Worm (Caenorhabditis elegans) whole organism, L2 larva: ENCODE results near the gene dpf-6.

Experiments used
- C34F6.9 ChIP-seq: fragments of 150-350 bp; optimal IDR thresholded peaks from 2 replicates; lab custom pipeline; 2014; ENCODE audit warnings: missing biosample characterization, missing genetic modification characterization
- F13H6.1 ChIP-seq: sonication (generic microtip); optimal IDR thresholded peaks from 2 replicates; lab custom pipeline; 2016; ENCODE audit warnings: missing genetic modification characterization, missing compliant biosample characterization
- R02D3.7 ChIP-seq: fragments of 150-350 bp; optimal IDR thresholded peaks from 2 replicates; lab custom pipeline; 2014; ENCODE audit warnings: missing biosample characterization, missing genetic modification characterization
- Y55F3AM.14 ChIP-seq: fragments of 200-800 bp; sonication (Bioruptor generic); optimal IDR thresholded peaks from 2 replicates; lab custom pipeline; 2018; ENCODE audit warnings: mild to moderate bottlenecking, missing genetic modification characterization, missing compliant biosample characterization
- ZK546.5 ChIP-seq: sonication (generic microtip); optimal IDR thresholded peaks from 2 replicates; lab custom pipeline; 2017; ENCODE audit warnings: missing biosample characterization, missing genetic modification characterization
- alr-1 ChIP-seq: fragments of 150-350 bp; optimal IDR thresholded peaks from 2 replicates; lab custom pipeline; 2014; ENCODE audit warnings: missing biosample characterization, missing genetic modification characterization
- aly-2 ChIP-seq: fragments of 150-350 bp; optimal IDR thresholded peaks from 2 replicates; lab custom pipeline; 2014; ENCODE audit warnings: missing biosample characterization, missing genetic modification characterization
- ama-1 ChIP-seq: fragments of 150-350 bp; optimal IDR thresholded peaks from 2 replicates; lab custom pipeline; 2018; ENCODE audit warnings: inconsistent platforms
- blmp-1 ChIP-seq: sonication (generic microtip); optimal IDR thresholded peaks from 2 replicates; lab custom pipeline; 2017; ENCODE audit warnings: missing genetic modification characterization, mild to moderate bottlenecking, missing compliant biosample characterization, antibody characterized with exemption, moderate library complexity; ENCODE audit not compliant: insufficient read depth
- ceh-16 ChIP-seq: fragments of 150-350 bp; optimal IDR thresholded peaks from 2 replicates; lab custom pipeline; 2014; ENCODE audit warnings: missing biosample characterization, missing genetic modification characterization
- ceh-82 ChIP-seq: fragments of 150-350 bp; optimal IDR thresholded peaks from 2 replicates; lab custom pipeline; 2014; ENCODE audit warnings: missing biosample characterization, missing genetic modification characterization
- dmd-4 ChIP-seq: sonication (generic microtip); optimal IDR thresholded peaks from 2 replicates; lab custom pipeline; 2017; ENCODE audit warnings: missing biosample characterization, missing genetic modification characterization
- elt-1 ChIP-seq: fragments of 150-350 bp; optimal IDR thresholded peaks from 2 replicates; lab custom pipeline; 2014; ENCODE audit warnings: missing biosample characterization, missing genetic modification characterization
- fos-1 ChIP-seq: fragments of 150-350 bp; optimal IDR thresholded peaks from 2 replicates; lab custom pipeline; 2014; ENCODE audit warnings: missing biosample characterization, missing genetic modification characterization
- gmeb-1 ChIP-seq: fragments of 150-350 bp; optimal IDR thresholded peaks from 2 replicates; lab custom pipeline; 2014; ENCODE audit warnings: missing biosample characterization, missing genetic modification characterization
- mbf-1 ChIP-seq: sonication (generic microtip); optimal IDR thresholded peaks from 2 replicates; lab custom pipeline; 2017; ENCODE audit warnings: missing biosample characterization, missing genetic modification characterization
- nhr-10 ChIP-seq: sonication (generic microtip); optimal IDR thresholded peaks from 2 replicates; lab custom pipeline; 2017; ENCODE audit warnings: missing biosample characterization, missing genetic modification characterization
- nhr-11 ChIP-seq: fragments of 150-350 bp; optimal IDR thresholded peaks from 2 replicates; lab custom pipeline; 2014; ENCODE audit warnings: missing biosample characterization, missing genetic modification characterization
- nhr-129 ChIP-seq: fragments of 150-350 bp; optimal IDR thresholded peaks from 2 replicates; lab custom pipeline; 2014; ENCODE audit warnings: missing biosample characterization, missing genetic modification characterization
- nhr-21 ChIP-seq: fragments of 150-350 bp; optimal IDR thresholded peaks from 2 replicates; lab custom pipeline; 2014; ENCODE audit warnings: missing biosample characterization, missing genetic modification characterization
- nhr-23 ChIP-seq: fragments of 150-350 bp; optimal IDR thresholded peaks from 2 replicates; lab custom pipeline; 2014; ENCODE audit warnings: missing biosample characterization, missing genetic modification reagents, missing genetic modification characterization
- nhr-237 ChIP-seq: fragments of 150-350 bp; optimal IDR thresholded peaks from 2 replicates; lab custom pipeline; 2014; ENCODE audit warnings: missing biosample characterization, missing genetic modification characterization
- nhr-6 ChIP-seq: fragments of 150-350 bp; optimal IDR thresholded peaks from 2 replicates; lab custom pipeline; 2014; ENCODE audit warnings: missing biosample characterization, missing genetic modification characterization
- nhr-77 ChIP-seq: fragments of 150-350 bp; optimal IDR thresholded peaks from 2 replicates; lab custom pipeline; 2014; ENCODE audit warnings: missing biosample characterization, missing genetic modification characterization
- peb-1 ChIP-seq: fragments of 150-350 bp; optimal IDR thresholded peaks from 2 replicates; lab custom pipeline; 2014; ENCODE audit warnings: missing biosample characterization, missing genetic modification characterization
- sem-4 ChIP-seq: fragments of 150-350 bp; optimal IDR thresholded peaks from 2 replicates; lab custom pipeline; 2014; ENCODE audit warnings: missing biosample characterization, missing genetic modification reagents, missing genetic modification characterization
- skn-1 ChIP-seq: sonication (generic microtip); optimal IDR thresholded peaks from 2 replicates; lab custom pipeline; 2017; ENCODE audit warnings: missing biosample characterization, missing genetic modification characterization
- sma-3 ChIP-seq: sonication (generic microtip); optimal IDR thresholded peaks from 2 replicates; lab custom pipeline; 2016; ENCODE audit warnings: missing genetic modification reagents, missing genetic modification characterization, missing compliant biosample characterization
- sma-9 ChIP-seq, 2 experiments: fragments of 150-350 bp in 1 of 2; sonication (generic microtip) in 1 of 2; optimal IDR thresholded peaks; 2 replicates each; lab custom pipeline; 2014 to 2016; ENCODE audit warnings: missing genetic modification characterization in 2 of 2, mild to moderate bottlenecking in 1 of 2, missing biosample characterization in 1 of 2, missing compliant biosample characterization in 1 of 2, missing genetic modification reagents in 1 of 2, moderate library complexity in 1 of 2
- snpc-4 ChIP-seq: fragments of 150-350 bp; optimal IDR thresholded peaks from 2 replicates; lab custom pipeline; 2014; ENCODE audit warnings: missing biosample characterization, missing genetic modification characterization
- unc-55 ChIP-seq: fragments of 150-350 bp; sonication (generic microtip); optimal IDR thresholded peaks from 3 replicates; lab custom pipeline; 2014; ENCODE audit warnings: missing biosample characterization, missing genetic modification reagents, missing genetic modification characterization
- unc-62 ChIP-seq: fragments of 150-350 bp; optimal IDR thresholded peaks from 2 replicates; lab custom pipeline; 2014; ENCODE audit warnings: missing biosample characterization, missing genetic modification reagents, missing genetic modification characterization
- ztf-1 ChIP-seq: fragments of 200-800 bp; sonication (Bioruptor generic); conservative IDR thresholded peaks from 2 replicates; pipeline ENCODE4 v1.3.6; 2022; ENCODE audit warnings: missing genetic modification characterization, missing compliant biosample characterization
- ztf-11 ChIP-seq: sonication (generic microtip); optimal IDR thresholded peaks from 2 replicates; lab custom pipeline; 2017; ENCODE audit warnings: missing biosample characterization, missing genetic modification characterization

Gene dpf-6

DNA sequence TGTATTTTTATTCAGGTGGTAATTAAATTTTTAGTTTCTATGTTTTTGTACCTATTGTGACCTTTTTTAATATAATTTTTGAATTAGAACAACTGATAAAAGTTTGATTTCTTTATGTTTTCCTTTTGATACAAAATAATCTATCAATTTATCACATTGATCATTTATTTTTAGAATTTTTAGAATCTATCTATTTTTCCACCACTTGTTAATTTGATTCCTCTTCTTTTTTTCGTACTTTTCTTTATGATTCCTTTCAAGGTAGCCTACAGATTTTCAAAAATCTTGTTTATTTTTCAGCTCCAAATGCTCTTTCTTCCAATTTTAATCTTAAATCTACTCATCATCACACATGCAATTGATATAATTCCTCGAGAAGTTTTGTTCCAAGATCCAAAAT, at the start of gene dpf-6:
TSS of gene dpf-6 (plus strand) at position 301 of the 400 bp plus-strand sequence.
- no peak for TF ChIP-seq skn-1 (tag; lab: Kevin White, UChicago)
- TF ChIP-seq nhr-237 (tag; lab: Kevin White, UChicago), result no peak
- no peak for TF ChIP-seq ZK546.5 (tag; lab: Kevin White, UChicago)
- TF ChIP-seq nhr-77 (tag; lab: Kevin White, UChicago), result no peak
- no peak for TF ChIP-seq unc-55 (GFP tag; lab: Kevin White, UChicago)
- TF ChIP-seq nhr-23 (tag; lab: Kevin White, UChicago), result no peak
- no peak for TF ChIP-seq C34F6.9
- no peak for TF ChIP-seq Y55F3AM.14 (GFP tag; lab: Kevin White, UChicago)
- no peak for TF ChIP-seq blmp-1
- TF ChIP-seq, all 48 proteins: peak for 0

DNA sequence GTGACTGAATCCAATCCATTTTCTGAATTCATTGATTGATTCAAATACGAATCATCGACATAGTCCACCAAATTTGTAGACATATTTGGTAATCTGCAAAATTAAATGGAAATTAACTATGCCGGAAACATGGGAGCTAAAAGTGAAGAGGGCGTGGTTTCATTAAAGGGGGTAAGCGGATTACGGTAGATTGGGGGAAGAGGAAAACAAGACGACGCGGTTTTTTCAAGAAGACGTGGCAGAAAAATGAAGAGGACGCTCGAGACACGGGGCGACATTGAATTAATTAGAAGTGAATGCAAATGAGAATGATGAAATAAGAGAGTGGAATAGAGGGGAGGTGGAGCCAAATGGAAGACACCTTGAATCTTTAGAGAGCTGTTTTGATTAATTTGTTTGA, 41.7 kb upstream of the dpf-6 start, which contains the start of gene npr-17:
TSS of gene npr-17 (minus strand) at position 101 of the 400 bp plus-strand sequence.
- TF ChIP-seq gmeb-1 (tag; lab: Kevin White, UChicago) (no peak), Y55F3AM.14 (GFP tag; lab: Kevin White, UChicago) (no peak), ZK546.5 (tag; lab: Kevin White, UChicago) (no peak), nhr-6 (tag; lab: Kevin White, UChicago) (no peak), nhr-10 (tag; lab: Kevin White, UChicago) (no peak), nhr-11 (tag; lab: Kevin White, UChicago) (no peak), fos-1 (no peak), peb-1 (no peak), R02D3.7 (tag; lab: Kevin White, UChicago) (no peak), snpc-4 (no peak), alr-1 (tag; lab: Kevin White, UChicago) (no peak), sem-4 (tag; lab: Kevin White, UChicago) (no peak), sma-3 (GFP tag; lab: Kevin White, UChicago) (no peak), dmd-4 (no peak)

DNA sequence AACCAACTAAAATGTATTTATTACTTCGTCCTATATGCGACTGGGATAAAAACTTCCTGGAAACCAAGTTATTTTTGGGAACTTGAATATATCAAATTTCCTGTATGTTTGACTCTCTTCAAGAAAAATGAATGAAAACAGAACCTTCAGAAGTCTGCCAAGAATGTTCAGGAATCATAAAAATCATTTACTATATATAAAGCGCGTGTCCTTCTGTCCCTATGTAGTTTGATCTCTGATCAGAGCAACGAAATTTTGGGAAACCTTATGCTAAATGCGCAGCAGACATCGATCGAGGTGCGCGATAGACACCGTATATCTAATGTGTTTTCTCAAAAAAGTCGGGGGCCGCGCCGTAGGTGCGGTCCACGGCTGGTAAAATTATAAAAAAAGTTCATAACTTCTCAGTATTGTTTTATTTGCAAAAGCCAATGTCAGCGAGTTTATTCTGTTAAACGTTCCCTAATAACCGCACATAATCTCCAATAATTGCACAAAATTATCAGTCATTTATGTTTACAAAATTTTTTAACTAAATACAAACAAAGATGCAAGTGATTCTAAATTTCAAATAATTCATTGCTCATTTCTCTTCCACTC, 40.5 kb upstream of the dpf-6 start:
- no peak for TF ChIP-seq nhr-11 (tag; lab: Kevin White, UChicago)
- no peak for TF ChIP-seq ztf-1
- TF ChIP-seq aly-2 (tag; lab: Kevin White, UChicago), result no peak
- TF ChIP-seq nhr-21 (tag; lab: Kevin White, UChicago), result no peak
- TF ChIP-seq F13H6.1 (tag; lab: Kevin White, UChicago), result no peak
- no peak for TF ChIP-seq peb-1
- TF ChIP-seq gmeb-1 (tag; lab: Kevin White, UChicago), result no peak
- no peak for TF ChIP-seq nhr-129
- TF ChIP-seq nhr-10 (tag; lab: Kevin White, UChicago), result no peak
- TF ChIP-seq mbf-1 (tag; lab: Kevin White, UChicago), result no peak
- TF ChIP-seq fos-1, result no peak
- no peak for TF ChIP-seq nhr-77 (tag; lab: Kevin White, UChicago)
- TF ChIP-seq ceh-82 (tag; lab: Kevin White, UChicago), result no peak
- TF ChIP-seq ama-1 (lab: Kevin White, UChicago), result no peak
- no peak for TF ChIP-seq ceh-16 (tag; lab: Kevin White, UChicago)

DNA sequence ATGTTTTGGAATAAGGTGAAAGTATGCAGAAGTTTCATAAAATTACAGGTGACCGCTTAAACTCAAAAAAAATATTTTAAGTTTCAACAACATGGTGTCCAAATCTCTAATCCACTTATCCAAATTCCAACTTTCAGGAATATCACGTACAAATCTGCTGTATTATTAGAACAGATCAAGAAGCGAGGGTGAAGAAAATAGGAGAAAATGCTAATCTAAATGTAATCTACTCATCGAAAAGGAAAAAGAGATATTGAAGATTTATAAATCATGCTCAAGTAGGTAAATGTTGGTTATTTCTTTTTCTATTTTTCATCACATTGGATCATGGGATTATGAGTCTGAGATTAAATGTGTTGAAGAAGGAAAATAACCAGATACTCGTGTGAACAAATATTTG, 36.5 kb upstream of the dpf-6 start:
- TF ChIP-seq aly-2 (tag; lab: Kevin White, UChicago) (no peak), sma-3 (GFP tag; lab: Kevin White, UChicago) (no peak), ceh-16 (tag; lab: Kevin White, UChicago) (no peak), skn-1 (tag; lab: Kevin White, UChicago) (no peak), ztf-11 (tag; lab: Kevin White, UChicago) (no peak), mbf-1 (tag; lab: Kevin White, UChicago) (no peak), unc-62 (GFP tag; lab: Kevin White, UChicago) (no peak), blmp-1 (no peak), elt-1 (tag; lab: Kevin White, UChicago) (no peak), sma-9 (GFP tag; optimal IDR thresholded peaks at IDR 0.05; lab: Kevin White, UChicago) (no peak), sma-9 (tag; optimal IDR thresholded peaks at IDR 0.05; lab: Kevin White, UChicago) (no peak), unc-55 (GFP tag; lab: Kevin White, UChicago) (no peak)

DNA sequence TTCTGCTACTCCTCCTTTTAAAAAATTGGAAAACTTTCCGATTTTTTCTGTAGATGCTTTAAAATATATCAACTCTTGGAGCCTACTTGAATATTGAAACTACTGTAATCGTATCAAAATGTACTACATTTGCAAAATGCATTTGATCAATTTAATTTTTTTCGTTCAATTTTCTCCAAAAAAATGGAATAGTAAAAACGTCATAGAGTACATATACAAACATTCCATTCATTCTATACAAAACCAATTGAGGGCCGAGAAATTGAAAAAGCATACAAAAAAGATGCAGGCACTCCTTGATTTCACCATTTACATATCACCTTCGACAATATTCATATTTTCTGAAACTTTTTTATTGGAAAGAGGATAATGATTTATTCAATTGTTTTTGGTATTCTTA, 34.0 kb upstream of the dpf-6 start, which contains the start of gene C06G4.6:
TSS of gene C06G4.6 (plus strand) at position 301 of the 400 bp plus-strand sequence.
- TF ChIP-seq nhr-129 (no peak), unc-62 (GFP tag; lab: Kevin White, UChicago) (no peak), alr-1 (tag; lab: Kevin White, UChicago) (no peak), nhr-21 (tag; lab: Kevin White, UChicago) (no peak)
